Worm (Caenorhabditis elegans) whole organism, L4 larva: ENCODE measurements around the gene C54D10.13.

ENCODE experiments used
- D1046.2 ChIP-seq: fragments of 200-800 bp; sonication (Bioruptor generic); IDR thresholded peaks from 2 replicates; pipeline ENCODE4 v1.3.6; 2022; ENCODE audit warnings: missing genetic modification characterization, missing compliant biosample characterization
- F26F4.8 ChIP-seq: fragments of 200-800 bp; sonication (Bioruptor generic); conservative IDR thresholded peaks from 2 replicates; pipeline ENCODE4 v1.3.6; 2022; ENCODE audit warnings: missing genetic modification characterization, missing compliant biosample characterization
- F44E2.7 ChIP-seq: fragments of 200-800 bp; sonication (Bioruptor generic); IDR thresholded peaks from 2 replicates; pipeline ENCODE4 v2.1.2; 2022; ENCODE audit warnings: missing genetic modification characterization, missing compliant biosample characterization
- R02D3.7 ChIP-seq: fragments of 150-350 bp; sonication (generic microtip); optimal IDR thresholded peaks from 3 replicates; lab custom pipeline; 2014; ENCODE audit warnings: missing biosample characterization, missing genetic modification characterization
- T20F7.1 ChIP-seq: fragments of 200-800 bp; sonication (Bioruptor generic); optimal IDR thresholded peaks from 2 replicates; lab custom pipeline; 2018; ENCODE audit warnings: mild to moderate bottlenecking, missing genetic modification characterization, missing compliant biosample characterization
- T26A8.4 ChIP-seq: fragments of 200-800 bp; sonication (Bioruptor generic); IDR thresholded peaks from 2 replicates; pipeline ENCODE4 v1.3.6; 2022; ENCODE audit warnings: missing genetic modification characterization, missing compliant biosample characterization
- Y48G9A.11 ChIP-seq: fragments of 200-800 bp; sonication (Bioruptor generic); IDR thresholded peaks from 2 replicates; pipeline ENCODE4 v1.3.6; 2022; ENCODE audit warnings: missing genetic modification reagents, missing genetic modification characterization, missing compliant biosample characterization
- Y5F2A.4 ChIP-seq: fragments of 200-800 bp; sonication (Bioruptor generic); optimal IDR thresholded peaks from 2 replicates; lab custom pipeline; 2018; ENCODE audit warnings: mild to moderate bottlenecking, missing genetic modification characterization, missing compliant biosample characterization
- aha-1 ChIP-seq: fragments of 150-350 bp; peaks from one replicate; lab custom pipeline; 2014; ENCODE audit warnings: missing biosample characterization, missing genetic modification characterization
- aly-2 ChIP-seq: sonication (generic microtip); optimal IDR thresholded peaks from 2 replicates; lab custom pipeline; 2018; ENCODE audit warnings: missing biosample characterization, missing genetic modification characterization
- attf-4 ChIP-seq: sonication (generic microtip); optimal IDR thresholded peaks from 3 replicates; lab custom pipeline; 2017; ENCODE audit warnings: missing biosample characterization, missing genetic modification characterization
- ceh-20 ChIP-seq: fragments of 200-800 bp; sonication (Bioruptor generic); IDR thresholded peaks from 2 replicates; pipeline ENCODE4 v1.3.6; 2022; ENCODE audit warnings: missing genetic modification reagents, missing genetic modification characterization, missing compliant biosample characterization
- ceh-44 ChIP-seq: fragments of 200-800 bp; sonication (Bioruptor generic); IDR thresholded peaks from 2 replicates; pipeline ENCODE4 v1.3.6; 2022; ENCODE audit warnings: missing genetic modification reagents, missing genetic modification characterization, missing compliant biosample characterization
- ceh-62 ChIP-seq: sonication (generic microtip); optimal IDR thresholded peaks from 2 replicates; lab custom pipeline; 2017; ENCODE audit warnings: missing biosample characterization, missing genetic modification characterization
- ceh-82 ChIP-seq: sonication (generic microtip); optimal IDR thresholded peaks from 2 replicates; lab custom pipeline; 2017; ENCODE audit warnings: missing biosample characterization, missing genetic modification characterization
- ces-1 ChIP-seq: fragments of 150-350 bp; sonication (generic microtip); optimal IDR thresholded peaks from 4 replicates; lab custom pipeline; 2014; ENCODE audit warnings: missing biosample characterization, missing genetic modification reagents, missing genetic modification characterization
- ctbp-1 ChIP-seq: fragments of 200-800 bp; sonication (Bioruptor generic); IDR thresholded peaks from 2 replicates; pipeline ENCODE4 v1.3.6; 2022; ENCODE audit warnings: missing genetic modification reagents, missing genetic modification characterization, missing compliant biosample characterization
- daf-12 ChIP-seq: fragments of 150-350 bp; optimal IDR thresholded peaks from 2 replicates; lab custom pipeline; 2014; ENCODE audit warnings: missing biosample characterization, missing genetic modification reagents, missing genetic modification characterization
- dve-1 ChIP-seq: sonication (generic microtip); optimal IDR thresholded peaks from 2 replicates; lab custom pipeline; 2017; ENCODE audit warnings: antibody characterized with exemption, mild to moderate bottlenecking, missing genetic modification characterization, missing compliant biosample characterization; ENCODE audit not compliant: insufficient read depth
- egl-27 ChIP-seq: sonication (generic microtip); optimal IDR thresholded peaks from 3 replicates; lab custom pipeline; 2017; ENCODE audit warnings: missing biosample characterization, missing genetic modification reagents, missing genetic modification characterization
- fkh-10 ChIP-seq: fragments of 150-350 bp; optimal IDR thresholded peaks from 2 replicates; lab custom pipeline; 2014; ENCODE audit warnings: missing biosample characterization, missing genetic modification reagents, missing genetic modification characterization
- hif-1 ChIP-seq, 2 experiments: sonication (generic microtip); optimal IDR thresholded peaks; 2 replicates each; lab custom pipeline; 2016 to 2017; ENCODE audit warnings: missing compliant biosample characterization in 2 of 2, missing genetic modification characterization in 2 of 2, missing genetic modification reagents in 2 of 2, missing genotype in 2 of 2, mild to moderate bottlenecking in 1 of 2
- hlh-30 ChIP-seq: sonication (generic microtip); optimal IDR thresholded peaks from 2 replicates; lab custom pipeline; 2017; ENCODE audit warnings: antibody characterized with exemption, mild to moderate bottlenecking, missing genetic modification characterization, missing compliant biosample characterization; ENCODE audit not compliant: insufficient read depth
- lin-1 ChIP-seq: fragments of 200-800 bp; sonication (Bioruptor generic); IDR thresholded peaks from 2 replicates; pipeline ENCODE4 v1.3.6; 2022; ENCODE audit warnings: missing genetic modification reagents, missing genetic modification characterization, missing compliant biosample characterization
- lin-13 ChIP-seq: fragments of 150-350 bp; optimal IDR thresholded peaks from 2 replicates; lab custom pipeline; 2014; ENCODE audit warnings: missing biosample characterization, missing genetic modification reagents, missing genetic modification characterization
- lsy-2 ChIP-seq, 2 experiments: fragments of 150-350 bp in 1 of 2; sonication (generic microtip) in 1 of 2; optimal IDR thresholded peaks; 2 replicates each; lab custom pipeline; 2014 to 2017; ENCODE audit warnings: missing biosample characterization in 2 of 2, missing genetic modification characterization in 2 of 2
- madf-9 ChIP-seq: fragments of 200-800 bp; sonication (Bioruptor generic); conservative IDR thresholded peaks from 2 replicates; pipeline ENCODE4 v1.3.6; 2022; ENCODE audit warnings: missing genetic modification reagents, missing genetic modification characterization, missing compliant biosample characterization
- mep-1 ChIP-seq: fragments of 150-350 bp; sonication (generic microtip); optimal IDR thresholded peaks from 3 replicates; lab custom pipeline; 2014; ENCODE audit warnings: missing biosample characterization, missing genetic modification characterization
- mes-2 ChIP-seq: sonication (generic microtip); optimal IDR thresholded peaks from 2 replicates; lab custom pipeline; 2016; ENCODE audit warnings: missing genotype, mild to moderate bottlenecking, missing genetic modification characterization, missing compliant biosample characterization; ENCODE audit not compliant: poor library complexity, severe bottlenecking
- nhr-10 ChIP-seq: fragments of 150-350 bp; optimal IDR thresholded peaks from 2 replicates; lab custom pipeline; 2014; ENCODE audit warnings: missing biosample characterization, missing genetic modification characterization
- nhr-28 ChIP-seq: fragments of 150-350 bp; optimal IDR thresholded peaks from 2 replicates; lab custom pipeline; 2014; ENCODE audit warnings: missing biosample characterization, missing genetic modification characterization
- nhr-48 ChIP-seq: sonication (generic microtip); optimal IDR thresholded peaks from 2 replicates; lab custom pipeline; 2016; ENCODE audit warnings: mild to moderate bottlenecking, missing genetic modification characterization, missing compliant biosample characterization
- nhr-77 ChIP-seq: fragments of 150-350 bp; optimal IDR thresholded peaks from 2 replicates; lab custom pipeline; 2014; ENCODE audit warnings: missing biosample characterization, missing genetic modification characterization
- pqm-1 ChIP-seq: sonication (generic microtip); optimal IDR thresholded peaks from 2 replicates; lab custom pipeline; 2017; ENCODE audit warnings: missing biosample characterization, missing genetic modification characterization
- snpc-4 ChIP-seq: fragments of 150-350 bp; optimal IDR thresholded peaks from 2 replicates; lab custom pipeline; 2014; ENCODE audit warnings: missing biosample characterization, missing genetic modification characterization
- tag-97 ChIP-seq: fragments of 200-800 bp; sonication (Bioruptor generic); IDR thresholded peaks from 2 replicates; pipeline ENCODE4 v1.3.6; 2022; ENCODE audit warnings: missing genetic modification characterization, missing compliant biosample characterization
- tra-1 ChIP-seq: fragments of 200-800 bp; sonication (Bioruptor generic); IDR thresholded peaks from 2 replicates; pipeline ENCODE4 v1.3.6; 2022; ENCODE audit warnings: missing genetic modification reagents, missing genetic modification characterization, missing compliant biosample characterization
- unc-130 ChIP-seq: sonication (generic microtip); optimal IDR thresholded peaks from 2 replicates; lab custom pipeline; 2016; ENCODE audit warnings: missing genetic modification reagents, missing genetic modification characterization, missing compliant biosample characterization
- unc-62 ChIP-seq, 3 experiments: fragments of 150-350 bp in 1 of 3; sonication (generic microtip); optimal IDR thresholded peaks in 2 of 3; peaks in 1 of 3; 1 replicate in 1 of 3; 2 replicates in 2 of 3; lab custom pipeline; 2014 to 2017; ENCODE audit warnings: missing biosample characterization in 3 of 3, missing genetic modification characterization in 3 of 3, missing genetic modification reagents in 3 of 3, missing genotype in 1 of 3
- zfp-2 ChIP-seq: sonication (generic microtip); optimal IDR thresholded peaks from 2 replicates; lab custom pipeline; 2016; ENCODE audit warnings: mild to moderate bottlenecking, missing genetic modification characterization, missing compliant biosample characterization
- zfp-3 ChIP-seq: fragments of 200-800 bp; sonication (Bioruptor generic); conservative IDR thresholded peaks from 2 replicates; pipeline ENCODE4 v1.3.6; 2022; ENCODE audit warnings: missing genetic modification reagents, missing genetic modification characterization, missing compliant biosample characterization
- ztf-11 ChIP-seq: fragments of 150-350 bp; optimal IDR thresholded peaks from 2 replicates; lab custom pipeline; 2014; ENCODE audit warnings: missing biosample characterization, missing genetic modification characterization
- ztf-7 ChIP-seq: fragments of 150-350 bp; optimal IDR thresholded peaks from 2 replicates; lab custom pipeline; 2014; ENCODE audit warnings: missing biosample characterization, missing genetic modification characterization

Gene C54D10.13

ce11 chrV:12412321-12412720 lies 19.8 kb downstream of the C54D10.13 start:
- no peak for TF ChIP-seq zfp-3 (GFP tag; lab: Robert Waterston, UW)
- TF ChIP-seq unc-62 (GFP tag; optimal IDR thresholded peaks at IDR 0.05 in 1 of 2; lab: Kevin White, UChicago) = peak in 1 of 2 experiments; percentile 80
- no peak for TF ChIP-seq unc-62 (tag; optimal IDR thresholded peaks at IDR 0.05; lab: Kevin White, UChicago)

DNA sequence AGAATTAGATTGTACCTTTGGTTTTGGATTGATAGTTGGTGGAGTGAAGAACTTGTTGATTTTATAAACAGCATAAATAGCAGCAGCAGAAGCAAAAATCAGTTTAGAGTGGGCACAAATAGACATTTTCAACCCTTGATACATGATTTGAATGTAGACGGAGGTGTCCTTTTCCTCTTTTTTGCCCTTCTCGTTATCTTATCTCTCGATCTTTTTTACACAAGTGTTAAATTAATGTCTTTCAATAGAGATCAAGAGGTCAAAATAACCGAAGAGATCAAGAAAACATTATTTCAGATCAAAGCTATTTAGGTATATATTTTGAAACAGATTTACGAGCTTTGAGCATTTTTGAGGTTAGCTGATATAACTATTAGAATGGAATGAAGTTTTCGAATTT lies 20.2 kb downstream of the C54D10.13 start, which contains the start of gene cdr-7:
Gene cdr-7 (minus strand): TSS at position 205 of the 400 bp plus-strand sequence.
- no peak for TF ChIP-seq D1046.2 (GFP tag; lab: Robert Waterston, UW)
- peak; percentile 13 for TF ChIP-seq nhr-28 (tag; lab: Kevin White, UChicago)
- TF ChIP-seq, all 104 proteins: peak for 1

DNA sequence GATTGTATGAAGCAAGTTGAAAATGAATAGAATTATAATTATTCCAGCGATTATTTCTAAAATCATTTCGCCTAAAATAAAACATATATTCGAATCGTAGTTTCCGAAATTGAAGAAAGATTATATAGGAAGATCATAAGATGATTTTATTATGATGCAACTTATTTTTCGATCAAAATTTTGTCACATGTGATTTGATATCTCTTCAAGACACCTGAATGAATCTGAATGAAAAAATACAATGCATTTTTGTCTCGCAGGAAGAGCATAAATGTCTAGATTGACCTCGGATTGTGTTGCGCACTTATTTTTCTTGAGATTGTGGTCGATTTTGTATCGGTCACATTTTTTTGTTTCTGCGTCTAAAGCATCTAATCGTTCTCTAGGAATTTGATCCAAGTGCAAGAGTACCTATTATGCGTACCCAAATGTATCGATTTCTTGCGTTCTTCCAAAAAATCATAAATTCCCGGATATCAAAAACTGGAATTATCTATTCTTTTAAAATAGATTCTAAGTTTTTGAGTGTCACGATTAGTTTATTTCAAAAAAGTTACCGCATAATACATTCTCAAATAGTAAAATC lies 21.6 kb downstream of the C54D10.13 start, which contains the start of gene hrg-2:
Gene hrg-2 (minus strand): TSS at position 98 of the 586 bp plus-strand sequence.
- TF ChIP-seq F44E2.7 (GFP tag; lab: Robert Waterston, UW) (no peak), ceh-62 (tag; lab: Kevin White, UChicago) (no peak), unc-62 (GFP tag; optimal IDR thresholded peaks at IDR 0.05 in 1 of 2; lab: Kevin White, UChicago) (no peak), unc-62 (tag; optimal IDR thresholded peaks at IDR 0.05; lab: Kevin White, UChicago) (no peak), mep-1 (tag; lab: Kevin White, UChicago) (peak; percentile 2), snpc-4 (no peak), nhr-28 (tag; lab: Kevin White, UChicago) (peak; percentile 14), ces-1 (GFP tag; lab: Kevin White, UChicago) (no peak), tra-1 (GFP tag; lab: Robert Waterston, UW) (no peak), nhr-48 (tag; lab: Kevin White, UChicago) (peak; percentile 64), ztf-7 (tag; lab: Kevin White, UChicago) (peak; percentile 93), ceh-44 (GFP tag; lab: Robert Waterston, UW) (no peak), lin-13 (GFP tag; lab: Kevin White, UChicago) (no peak), ceh-20 (GFP tag; lab: Robert Waterston, UW) (no peak), pqm-1 (tag; lab: Kevin White, UChicago) (no peak), unc-130 (no peak), aly-2 (tag; lab: Kevin White, UChicago) (no peak), hlh-30 (tag; lab: Kevin White, UChicago) (peak; percentile 40), F26F4.8 (GFP tag; lab: Robert Waterston, UW) (no peak), dve-1 (peak; percentile 11), hif-1 (tag; optimal IDR thresholded peaks at IDR 0.05; lab: Kevin White, UChicago) (no peak), aha-1 (tag; lab: Kevin White, UChicago) (peak; percentile 31), zfp-2 (tag; lab: Kevin White, UChicago) (no peak)

- TF ChIP-seq ztf-11 (tag; lab: Kevin White, UChicago) (no peak), attf-4 (tag; lab: Kevin White, UChicago) (no peak), Y5F2A.4 (no peak), tag-97 (GFP tag; lab: Robert Waterston, UW) (no peak), T20F7.1 (GFP tag; lab: Kevin White, UChicago) (peak; percentile 29), dve-1 (peak; percentile 14), T26A8.4 (GFP tag; lab: Robert Waterston, UW) (no peak), R02D3.7 (tag; lab: Kevin White, UChicago) (no peak), lsy-2 (tag; optimal IDR thresholded peaks at IDR 0.05; lab: Kevin White, UChicago) (peak in 1 of 2 experiments; percentile 33), ctbp-1 (GFP tag; lab: Robert Waterston, UW) (no peak), tra-1 (GFP tag; lab: Robert Waterston, UW) (no peak), nhr-28 (tag; lab: Kevin White, UChicago) (peak; percentile 91), nhr-10 (tag; lab: Kevin White, UChicago) (no peak), daf-12 (tag; lab: Kevin White, UChicago) (no peak), fkh-10 (GFP tag; lab: Kevin White, UChicago) (no peak), lin-1 (GFP tag; lab: Robert Waterston, UW) (no peak), nhr-77 (tag; lab: Kevin White, UChicago) (no peak), hlh-30 (tag; lab: Kevin White, UChicago) (no peak), madf-9 (GFP tag; lab: Robert Waterston, UW) (no peak), aha-1 (tag; lab: Kevin White, UChicago) (no peak), F26F4.8 (GFP tag; lab: Robert Waterston, UW) (no peak), aly-2 (tag; lab: Kevin White, UChicago) (no peak), mes-2 (tag; lab: Kevin White, UChicago) (no peak), egl-27 (tag; lab: Kevin White, UChicago) (no peak), ceh-82 (tag; lab: Kevin White, UChicago) (no peak), Y48G9A.11 (GFP tag; lab: Robert Waterston, UW) (no peak), ces-1 (GFP tag; lab: Kevin White, UChicago) (no peak)
These were observed 23.1 kb downstream of the C54D10.13 start for ce11 chrV:12408996-12409395.
